Worm (Caenorhabditis elegans) whole organism, L2 larva: Measurements from ENCODE around the gene T09E8.4.
A peak's percentile ranks its signal among the peaks of the same experiment; 100 is the strongest.

Experiments
- F13H6.1 ChIP-seq: sonication (generic microtip); optimal IDR thresholded peaks from 2 replicates; lab custom pipeline; 2016; ENCODE audit warnings: missing genetic modification characterization, missing compliant biosample characterization
- ZK546.5 ChIP-seq: sonication (generic microtip); optimal IDR thresholded peaks from 2 replicates; lab custom pipeline; 2017; ENCODE audit warnings: missing biosample characterization, missing genetic modification characterization
- alr-1 ChIP-seq: fragments of 150-350 bp; optimal IDR thresholded peaks from 2 replicates; lab custom pipeline; 2014; ENCODE audit warnings: missing biosample characterization, missing genetic modification characterization
- ama-1 ChIP-seq: fragments of 150-350 bp; optimal IDR thresholded peaks from 2 replicates; lab custom pipeline; 2018; ENCODE audit warnings: inconsistent platforms
- blmp-1 ChIP-seq: sonication (generic microtip); optimal IDR thresholded peaks from 2 replicates; lab custom pipeline; 2017; ENCODE audit warnings: missing genetic modification characterization, mild to moderate bottlenecking, missing compliant biosample characterization, antibody characterized with exemption, moderate library complexity; ENCODE audit not compliant: insufficient read depth
- egl-27 ChIP-seq: sonication (generic microtip); optimal IDR thresholded peaks from 3 replicates; lab custom pipeline; 2017; ENCODE audit warnings: missing biosample characterization, missing genetic modification reagents, missing genetic modification characterization
- elt-1 ChIP-seq: fragments of 150-350 bp; optimal IDR thresholded peaks from 2 replicates; lab custom pipeline; 2014; ENCODE audit warnings: missing biosample characterization, missing genetic modification characterization
- fos-1 ChIP-seq: fragments of 150-350 bp; optimal IDR thresholded peaks from 2 replicates; lab custom pipeline; 2014; ENCODE audit warnings: missing biosample characterization, missing genetic modification characterization
- gmeb-1 ChIP-seq: fragments of 150-350 bp; optimal IDR thresholded peaks from 2 replicates; lab custom pipeline; 2014; ENCODE audit warnings: missing biosample characterization, missing genetic modification characterization
- lin-11 ChIP-seq: fragments of 150-350 bp; sonication (generic microtip); optimal IDR thresholded peaks from 2 replicates; lab custom pipeline; 2014; ENCODE audit warnings: missing biosample characterization, missing genetic modification characterization, inconsistent platforms, mixed read lengths
- lin-13 ChIP-seq: fragments of 150-350 bp; optimal IDR thresholded peaks from 2 replicates; lab custom pipeline; 2014; ENCODE audit warnings: missing biosample characterization, missing genetic modification reagents, missing genetic modification characterization
- lin-39 ChIP-seq: fragments of 150-350 bp; optimal IDR thresholded peaks from 2 replicates; lab custom pipeline; 2014; ENCODE audit warnings: missing biosample characterization, missing genetic modification reagents, missing genetic modification characterization
- lsy-2 ChIP-seq, 2 experiments: fragments of 150-350 bp in 1 of 2; sonication (generic microtip) in 1 of 2; optimal IDR thresholded peaks; 2 replicates each; lab custom pipeline; 2014 to 2017; ENCODE audit warnings: missing biosample characterization in 2 of 2, missing genetic modification characterization in 2 of 2
- mab-5 ChIP-seq: fragments of 150-350 bp; optimal IDR thresholded peaks from 2 replicates; lab custom pipeline; 2014; ENCODE audit warnings: missing biosample characterization, missing genetic modification characterization
- mbf-1 ChIP-seq: sonication (generic microtip); optimal IDR thresholded peaks from 2 replicates; lab custom pipeline; 2017; ENCODE audit warnings: missing biosample characterization, missing genetic modification characterization
- nhr-11 ChIP-seq: fragments of 150-350 bp; optimal IDR thresholded peaks from 2 replicates; lab custom pipeline; 2014; ENCODE audit warnings: missing biosample characterization, missing genetic modification characterization
- nhr-12 ChIP-seq: fragments of 150-350 bp; optimal IDR thresholded peaks from 2 replicates; lab custom pipeline; 2014; ENCODE audit warnings: missing biosample characterization, missing genetic modification characterization
- nhr-129 ChIP-seq: fragments of 150-350 bp; optimal IDR thresholded peaks from 2 replicates; lab custom pipeline; 2014; ENCODE audit warnings: missing biosample characterization, missing genetic modification characterization
- nhr-21 ChIP-seq: fragments of 150-350 bp; optimal IDR thresholded peaks from 2 replicates; lab custom pipeline; 2014; ENCODE audit warnings: missing biosample characterization, missing genetic modification characterization
- nhr-237 ChIP-seq: fragments of 150-350 bp; optimal IDR thresholded peaks from 2 replicates; lab custom pipeline; 2014; ENCODE audit warnings: missing biosample characterization, missing genetic modification characterization
- nhr-25 ChIP-seq: fragments of 150-350 bp; sonication (generic microtip); optimal IDR thresholded peaks from 3 replicates; lab custom pipeline; 2014; ENCODE audit warnings: missing biosample characterization, missing genetic modification characterization
- nhr-6 ChIP-seq: fragments of 150-350 bp; optimal IDR thresholded peaks from 2 replicates; lab custom pipeline; 2014; ENCODE audit warnings: missing biosample characterization, missing genetic modification characterization
- nhr-77 ChIP-seq: fragments of 150-350 bp; optimal IDR thresholded peaks from 2 replicates; lab custom pipeline; 2014; ENCODE audit warnings: missing biosample characterization, missing genetic modification characterization
- sem-4 ChIP-seq: fragments of 150-350 bp; optimal IDR thresholded peaks from 2 replicates; lab custom pipeline; 2014; ENCODE audit warnings: missing biosample characterization, missing genetic modification reagents, missing genetic modification characterization
- skn-1 ChIP-seq: sonication (generic microtip); optimal IDR thresholded peaks from 2 replicates; lab custom pipeline; 2017; ENCODE audit warnings: missing biosample characterization, missing genetic modification characterization
- sma-3 ChIP-seq: sonication (generic microtip); optimal IDR thresholded peaks from 2 replicates; lab custom pipeline; 2016; ENCODE audit warnings: missing genetic modification reagents, missing genetic modification characterization, missing compliant biosample characterization
- sma-9 ChIP-seq, 2 experiments: fragments of 150-350 bp in 1 of 2; sonication (generic microtip) in 1 of 2; optimal IDR thresholded peaks; 2 replicates each; lab custom pipeline; 2014 to 2016; ENCODE audit warnings: missing genetic modification characterization in 2 of 2, mild to moderate bottlenecking in 1 of 2, missing biosample characterization in 1 of 2, missing compliant biosample characterization in 1 of 2, missing genetic modification reagents in 1 of 2, moderate library complexity in 1 of 2
- unc-39 ChIP-seq: fragments of 150-350 bp; optimal IDR thresholded peaks from 2 replicates; lab custom pipeline; 2014; ENCODE audit warnings: missing biosample characterization, missing genetic modification characterization
- unc-62 ChIP-seq: fragments of 150-350 bp; optimal IDR thresholded peaks from 2 replicates; lab custom pipeline; 2014; ENCODE audit warnings: missing biosample characterization, missing genetic modification reagents, missing genetic modification characterization
- zag-1 ChIP-seq: fragments of 150-350 bp; optimal IDR thresholded peaks from 2 replicates; lab custom pipeline; 2014; ENCODE audit warnings: missing biosample characterization, missing genetic modification characterization
- ztf-1 ChIP-seq: fragments of 200-800 bp; sonication (Bioruptor generic); conservative IDR thresholded peaks from 2 replicates; pipeline ENCODE4 v1.3.6; 2022; ENCODE audit warnings: missing genetic modification characterization, missing compliant biosample characterization
- ztf-11 ChIP-seq: sonication (generic microtip); optimal IDR thresholded peaks from 2 replicates; lab custom pipeline; 2017; ENCODE audit warnings: missing biosample characterization, missing genetic modification characterization
- ztf-4 ChIP-seq: fragments of 150-350 bp; optimal IDR thresholded peaks from 2 replicates; lab custom pipeline; 2014; ENCODE audit warnings: missing biosample characterization, missing genetic modification characterization

The T09E8.4 gene

DNA sequence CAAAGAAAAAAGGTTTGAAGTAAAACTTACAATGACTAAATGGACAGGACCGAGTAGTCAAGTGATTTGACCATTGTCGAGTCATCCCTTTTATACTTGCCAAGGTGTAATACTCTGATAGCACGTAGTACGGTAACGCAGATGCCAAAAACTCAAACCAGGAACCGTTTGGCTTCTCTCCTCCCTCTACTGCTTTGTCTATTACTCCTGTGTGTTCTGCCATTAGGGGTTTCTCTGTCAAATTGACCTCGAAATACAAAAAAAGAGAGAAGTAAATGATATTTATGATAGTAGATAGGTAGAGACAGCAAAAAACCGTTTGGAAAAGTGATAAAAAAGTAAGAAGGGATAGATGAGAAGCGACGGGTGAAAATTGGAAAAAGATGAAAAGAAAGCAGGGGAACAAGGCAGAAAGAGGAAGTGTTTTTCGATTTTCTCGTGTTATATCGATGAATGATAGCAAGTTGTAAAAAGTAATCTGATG lies 18.1 kb upstream of the T09E8.4 start, which contains the start of the genes col-159 and col-160 (continued):
- TF ChIP-seq gmeb-1 (tag; lab: Kevin White, UChicago), result no peak
- no peak for TF ChIP-seq elt-1 (tag; lab: Kevin White, UChicago)
- no peak for TF ChIP-seq mbf-1 (tag; lab: Kevin White, UChicago)
- no peak for TF ChIP-seq sem-4 (tag; lab: Kevin White, UChicago)
- no peak for TF ChIP-seq unc-62
- TF ChIP-seq zag-1, result no peak
- no peak for TF ChIP-seq lin-39 (tag; lab: Kevin White, UChicago)
- TF ChIP-seq blmp-1 (tag; lab: Kevin White, UChicago), result peak; percentile 83

DNA sequence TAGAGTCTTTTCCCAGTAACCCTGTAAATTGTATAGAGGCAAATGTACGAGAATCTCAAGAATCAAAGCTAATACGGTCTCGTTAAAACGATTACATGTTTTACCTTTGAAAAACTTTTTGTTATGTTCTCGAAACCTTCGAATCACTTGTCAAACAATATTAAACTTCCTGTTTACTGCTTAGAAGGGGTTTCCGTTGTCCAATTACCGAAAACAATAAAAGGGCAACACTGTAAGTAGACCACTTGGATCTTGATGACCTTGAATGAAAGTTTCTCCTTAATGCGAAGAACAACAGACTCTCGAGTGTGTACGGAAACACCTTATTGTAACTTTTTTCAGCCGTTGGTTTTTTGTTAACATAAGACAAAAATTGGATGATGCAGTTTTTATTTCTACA lies 16.6 kb upstream of the T09E8.4 start:
- TF ChIP-seq sma-9 (GFP tag; optimal IDR thresholded peaks at IDR 0.05; lab: Kevin White, UChicago) (no peak), sma-9 (tag; optimal IDR thresholded peaks at IDR 0.05; lab: Kevin White, UChicago) (no peak), sem-4 (tag; lab: Kevin White, UChicago) (no peak), elt-1 (tag; lab: Kevin White, UChicago) (no peak), lin-13 (GFP tag; lab: Kevin White, UChicago) (no peak), egl-27 (no peak), fos-1 (tag; lab: Kevin White, UChicago) (no peak), lin-11 (tag; lab: Kevin White, UChicago) (no peak), ZK546.5 (tag; lab: Kevin White, UChicago) (no peak), ama-1 (lab: Kevin White, UChicago) (no peak), sma-3 (GFP tag; lab: Kevin White, UChicago) (peak; percentile 15), nhr-12 (tag; lab: Kevin White, UChicago) (no peak), nhr-237 (tag; lab: Kevin White, UChicago) (no peak), unc-39 (tag; lab: Kevin White, UChicago) (no peak), nhr-6 (tag; lab: Kevin White, UChicago) (no peak), ztf-1 (GFP tag; lab: Robert Waterston, UW) (no peak), mbf-1 (tag; lab: Kevin White, UChicago) (no peak), blmp-1 (tag; lab: Kevin White, UChicago) (no peak), skn-1 (tag; lab: Kevin White, UChicago) (no peak), lsy-2 (tag; optimal IDR thresholded peaks at IDR 0.05; lab: Kevin White, UChicago) (peak in 1 of 2 experiments; percentile 6), nhr-25 (tag; lab: Kevin White, UChicago) (peak; percentile 82), nhr-77 (no peak), ztf-11 (tag; lab: Kevin White, UChicago) (no peak)

DNA sequence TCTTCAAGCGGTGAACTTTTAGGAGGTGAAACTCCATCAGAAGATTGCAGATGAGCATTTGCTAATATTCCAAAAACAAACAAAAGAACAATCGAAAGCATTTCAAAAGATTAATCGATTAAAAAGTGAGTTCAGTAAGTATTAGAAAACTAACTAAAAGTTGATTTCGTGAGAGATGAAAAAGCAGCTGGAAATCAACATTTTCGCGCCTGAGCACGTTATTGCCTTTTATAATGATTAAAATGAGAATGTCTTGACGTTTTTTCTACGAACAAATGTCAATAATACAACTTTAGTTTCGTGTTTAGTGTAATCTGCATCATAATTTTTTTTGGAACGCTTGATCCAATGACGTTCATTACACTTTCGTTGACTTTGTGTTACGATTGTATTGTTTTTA lies 13.8 kb upstream of the T09E8.4 start, which contains the start of gene F57B1.9:
F57B1.9 (minus strand) TSS at position 101 of the 400 bp plus-strand sequence.
- no peak for TF ChIP-seq nhr-129 (tag; lab: Kevin White, UChicago)
- peak; percentile 55 for TF ChIP-seq nhr-25 (tag; lab: Kevin White, UChicago)

DNA sequence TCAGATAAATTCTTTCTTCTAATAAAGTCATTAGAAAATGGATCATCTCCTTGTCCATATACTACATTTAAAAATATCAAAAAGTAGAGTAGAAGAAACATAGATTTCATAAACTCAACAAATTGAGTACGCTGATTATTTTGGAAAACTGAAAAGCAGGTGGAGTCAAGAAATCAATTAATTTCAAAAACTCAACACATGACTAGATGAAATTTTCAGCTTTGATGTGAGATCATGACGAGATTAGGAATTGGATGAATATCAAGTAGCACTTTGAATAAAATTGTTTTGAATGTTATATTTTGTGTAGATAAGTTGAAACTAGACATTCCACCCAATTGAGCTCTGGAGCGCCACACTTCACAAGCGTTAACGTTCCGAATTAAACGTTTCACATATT lies 11.5 kb upstream of the T09E8.4 start, which contains the start of gene F57B1.1:
F57B1.1 (minus strand) TSS at position 101 of the 400 bp plus-strand sequence.
- TF ChIP-seq ZK546.5 (tag; lab: Kevin White, UChicago) (no peak), ama-1 (lab: Kevin White, UChicago) (no peak), mbf-1 (tag; lab: Kevin White, UChicago) (no peak), nhr-11 (tag; lab: Kevin White, UChicago) (no peak), elt-1 (tag; lab: Kevin White, UChicago) (no peak), F13H6.1 (tag; lab: Kevin White, UChicago) (no peak), alr-1 (tag; lab: Kevin White, UChicago) (no peak), mab-5 (tag; lab: Kevin White, UChicago) (no peak), nhr-21 (tag; lab: Kevin White, UChicago) (no peak), nhr-129 (tag; lab: Kevin White, UChicago) (no peak), ztf-4 (tag; lab: Kevin White, UChicago) (no peak)
- TF ChIP-seq, all 48 proteins: peak for 0
